Fruit fly (Drosophila melanogaster) whole organism, embryonic: Measurements from ENCODE around the gene CG46270.

Experiments used
- Bteb2 ChIP-seq: fragments of 200-800 bp; sonication (Bioruptor generic); optimal IDR thresholded peaks from 2 replicates; lab custom pipeline; 2016; ENCODE audit warnings: missing biosample characterization, missing genetic modification characterization
- CG10654 ChIP-seq: fragments of 200-800 bp; sonication (Bioruptor generic); optimal IDR thresholded peaks from 2 replicates; lab custom pipeline; 2016; ENCODE audit warnings: missing biosample characterization, missing genetic modification characterization
- CG7745 ChIP-seq: fragments of 200-800 bp; sonication (Bioruptor generic); optimal IDR thresholded peaks from 2 replicates; lab custom pipeline; 2018; ENCODE audit warnings: missing biosample characterization, mild to moderate bottlenecking, missing genetic modification characterization, moderate library complexity
- Dp ChIP-seq: fragments of 200-800 bp; sonication (Bioruptor generic); optimal IDR thresholded peaks from 2 replicates; lab custom pipeline; 2018; ENCODE audit warnings: missing biosample characterization, mild to moderate bottlenecking, missing genetic modification characterization, moderate library complexity
- ERR ChIP-seq: fragments of 200-800 bp; sonication (Bioruptor generic); optimal IDR thresholded peaks from 2 replicates; lab custom pipeline; 2016; ENCODE audit warnings: missing biosample characterization, missing genetic modification characterization
- Vsx1 ChIP-seq: fragments of 200-800 bp; sonication (Bioruptor generic); optimal IDR thresholded peaks from 2 replicates; lab custom pipeline; 2017; ENCODE audit warnings: missing biosample characterization, mild to moderate bottlenecking, missing genetic modification characterization, missing genetic modification reagents
- btn ChIP-seq: fragments of 200-800 bp; sonication (Bioruptor generic); optimal IDR thresholded peaks from 2 replicates; lab custom pipeline; 2016; ENCODE audit warnings: missing biosample characterization, missing genetic modification characterization
- nau ChIP-seq: fragments of 200-800 bp; sonication (Bioruptor generic); optimal IDR thresholded peaks from 3 replicates; lab custom pipeline; 2017; ENCODE audit warnings: missing biosample characterization, mild to moderate bottlenecking, missing genetic modification characterization, missing genetic modification reagents
- sob ChIP-seq: fragments of 200-800 bp; sonication (Bioruptor generic); IDR thresholded peaks from 2 replicates; pipeline ENCODE4 v1.3.6; 2022; ENCODE audit warnings: missing biosample characterization, missing genetic modification characterization
- tup ChIP-seq: fragments of 200-800 bp; sonication (Bioruptor generic); optimal IDR thresholded peaks from 2 replicates; lab custom pipeline; 2016; ENCODE audit warnings: missing biosample characterization, mild to moderate bottlenecking, missing genetic modification characterization, moderate library complexity

- TF ChIP-seq Bteb2 (GFP tag; lab: Kevin White, UChicago) (no peak), Dp (GFP tag; lab: Kevin White, UChicago) (no peak), Vsx1 (GFP tag; lab: Kevin White, UChicago) (no peak), tup (GFP tag; lab: Kevin White, UChicago) (no peak), nau (GFP tag; lab: Kevin White, UChicago) (no peak), CG10654 (GFP tag; lab: Kevin White, UChicago) (no peak), ERR (GFP tag; lab: Kevin White, UChicago) (no peak), sob (GFP tag; lab: Robert Waterston, UW) (no peak), CG7745 (tag; lab: Kevin White, UChicago) (no peak), btn (GFP tag; lab: Kevin White, UChicago) (no peak)
Measured at dm6 chr3R:10433408-10433980, 5.3 kb upstream of the CG46270 start.
